Worm (Caenorhabditis elegans): Measurements from ENCODE around the gene fezf-1.
"Not testable (repeated sequence)": the region's sequence is repeated elsewhere in the genome, so short reads cannot be mapped to it uniquely, and the experiment has no call there.

- not testable (repeated sequence) for TF ChIP-seq nfya-1 (tag; optimal IDR thresholded peaks at IDR 0.05); ama-1 (optimal IDR thresholded peaks at IDR 0.05); nhr-11 (tag; optimal IDR thresholded peaks at IDR 0.05); elt-2 (tag; optimal IDR thresholded peaks at IDR 0.05); ceh-24 (tag; optimal IDR thresholded peaks at IDR 0.05); ceh-19 (GFP tag; optimal IDR thresholded peaks at IDR 0.05); ceh-34 (tag; optimal IDR thresholded peaks at IDR 0.05); ref-2 (tag; optimal IDR thresholded peaks at IDR 0.05); ceh-2 (tag; optimal IDR thresholded peaks at IDR 0.05); ceh-45 (GFP tag; IDR thresholded peaks at IDR 0.05); rnt-1 (tag; optimal IDR thresholded peaks at IDR 0.05); odd-2 (tag; optimal IDR thresholded peaks at IDR 0.05)
Measured at ce11 chrIV:13504065-13504464, 38.2 kb downstream of the fezf-1 start.
